Worm (Caenorhabditis elegans): Measurements from ENCODE around the gene npp-8.

Gene npp-8

ce11 chrIV:1601357-1601756, 5.7 kb upstream of the npp-8 start, which contains the start of gene set-23:
Gene set-23, plus strand, starts transcription at chrIV:1601657.
- no peak for TF ChIP-seq nhr-25 (tag; optimal IDR thresholded peaks at IDR 0.05)
- no peak for TF ChIP-seq nhr-11 (tag; optimal IDR thresholded peaks at IDR 0.05)
- TF ChIP-seq egl-27 (tag; optimal IDR thresholded peaks at IDR 0.05), result no peak
- TF ChIP-seq ztf-4 (tag; optimal IDR thresholded peaks at IDR 0.05), result no peak
- no peak for TF ChIP-seq mab-5 (tag; optimal IDR thresholded peaks at IDR 0.05)
- no peak for TF ChIP-seq nhr-10 (tag; optimal IDR thresholded peaks at IDR 0.05)
- no peak for TF ChIP-seq F13H6.1 (tag; optimal IDR thresholded peaks at IDR 0.05)

- TF ChIP-seq nhr-237 (tag; optimal IDR thresholded peaks at IDR 0.05) (no peak), nhr-129 (tag; optimal IDR thresholded peaks at IDR 0.05) (no peak), mbf-1 (tag; optimal IDR thresholded peaks at IDR 0.05) (no peak), nhr-21 (tag; optimal IDR thresholded peaks at IDR 0.05) (no peak), zag-1 (tag; optimal IDR thresholded peaks at IDR 0.05) (no peak)
These were observed 5.2 kb upstream of the npp-8 start for ce11 chrIV:1600784-1601183.

- no peak for TF ChIP-seq Y55F3AM.14 (GFP tag; optimal IDR thresholded peaks at IDR 0.05)
- no peak for TF ChIP-seq R02D3.7 (tag; optimal IDR thresholded peaks at IDR 0.05)
- TF ChIP-seq C34F6.9 (tag; optimal IDR thresholded peaks at IDR 0.05), result no peak
- TF ChIP-seq ztf-4 (tag; optimal IDR thresholded peaks at IDR 0.05), result no peak
- no peak for TF ChIP-seq crh-2 (tag; optimal IDR thresholded peaks at IDR 0.05)
- TF ChIP-seq nhr-129 (tag; optimal IDR thresholded peaks at IDR 0.05), result no peak
- no peak for TF ChIP-seq elt-3 (tag; optimal IDR thresholded peaks at IDR 0.05)
- no peak for TF ChIP-seq unc-39 (tag; optimal IDR thresholded peaks at IDR 0.05)
- TF ChIP-seq lin-39 (tag; optimal IDR thresholded peaks at IDR 0.05), result no peak
- TF ChIP-seq ama-1 (optimal IDR thresholded peaks at IDR 0.05), result no peak
- no peak for TF ChIP-seq nhr-10 (tag; optimal IDR thresholded peaks at IDR 0.05)
- no peak for TF ChIP-seq sma-3 (GFP tag; optimal IDR thresholded peaks at IDR 0.05)
- no peak for TF ChIP-seq dmd-4 (tag; optimal IDR thresholded peaks at IDR 0.05)
- no peak for TF ChIP-seq sem-4 (tag; optimal IDR thresholded peaks at IDR 0.05)
- TF ChIP-seq aly-2 (tag; optimal IDR thresholded peaks at IDR 0.05), result no peak
These were observed 1.4 kb upstream of the npp-8 start, which contains the start of gene ced-2 for ce11 chrIV:1597018-1597417. Gene ced-2, plus strand, starts transcription at chrIV:1597318.

ce11 chrIV:1576731-1577130, 18.9 kb downstream of the npp-8 start, which contains the start of gene Y41D4B.14:
Gene Y41D4B.14, plus strand, starts transcription at chrIV:1577031.
- TF ChIP-seq C34F6.9 (tag; optimal IDR thresholded peaks at IDR 0.05) (no peak), egl-27 (tag; optimal IDR thresholded peaks at IDR 0.05) (no peak), nhr-12 (tag; optimal IDR thresholded peaks at IDR 0.05) (no peak), lin-39 (tag; optimal IDR thresholded peaks at IDR 0.05) (no peak), unc-55 (GFP tag; optimal IDR thresholded peaks at IDR 0.05) (no peak), snpc-4 (tag; optimal IDR thresholded peaks at IDR 0.05) (no peak), mbf-1 (tag; optimal IDR thresholded peaks at IDR 0.05) (no peak), lin-11 (tag; optimal IDR thresholded peaks at IDR 0.05) (no peak), zag-1 (tag; optimal IDR thresholded peaks at IDR 0.05) (no peak), ZK546.5 (tag; optimal IDR thresholded peaks at IDR 0.05) (no peak), elt-3 (tag; optimal IDR thresholded peaks at IDR 0.05) (no peak), Y55F3AM.14 (GFP tag; optimal IDR thresholded peaks at IDR 0.05) (no peak), ceh-82 (tag; optimal IDR thresholded peaks at IDR 0.05) (no peak), sem-4 (tag; optimal IDR thresholded peaks at IDR 0.05) (no peak), nhr-77 (tag; optimal IDR thresholded peaks at IDR 0.05) (no peak), nhr-237 (tag; optimal IDR thresholded peaks at IDR 0.05) (no peak), ztf-1 (GFP tag; conservative IDR thresholded peaks at IDR 0.05) (no peak), ztf-11 (tag; optimal IDR thresholded peaks at IDR 0.05) (no peak), gmeb-1 (tag; optimal IDR thresholded peaks at IDR 0.05) (no peak)

- TF ChIP-seq gmeb-1 (tag; optimal IDR thresholded peaks at IDR 0.05) (no peak), C34F6.9 (tag; optimal IDR thresholded peaks at IDR 0.05) (no peak), mdl-1 (tag; optimal IDR thresholded peaks at IDR 0.05) (no peak), nhr-12 (tag; optimal IDR thresholded peaks at IDR 0.05) (no peak), ztf-4 (tag; optimal IDR thresholded peaks at IDR 0.05) (no peak), ztf-11 (tag; optimal IDR thresholded peaks at IDR 0.05) (no peak), crh-2 (tag; optimal IDR thresholded peaks at IDR 0.05) (no peak), nhr-10 (tag; optimal IDR thresholded peaks at IDR 0.05) (no peak), nhr-25 (tag; optimal IDR thresholded peaks at IDR 0.05) (no peak), ZK546.5 (tag; optimal IDR thresholded peaks at IDR 0.05) (no peak), unc-39 (tag; optimal IDR thresholded peaks at IDR 0.05) (no peak), ama-1 (optimal IDR thresholded peaks at IDR 0.05) (no peak), sma-9 (GFP tag; optimal IDR thresholded peaks at IDR 0.05) (no peak), sma-9 (tag; optimal IDR thresholded peaks at IDR 0.05) (no peak), nhr-23 (tag; optimal IDR thresholded peaks at IDR 0.05) (no peak), F13H6.1 (tag; optimal IDR thresholded peaks at IDR 0.05) (no peak), fos-1 (tag; optimal IDR thresholded peaks at IDR 0.05) (no peak), skn-1 (tag; optimal IDR thresholded peaks at IDR 0.05) (no peak), mbf-1 (tag; optimal IDR thresholded peaks at IDR 0.05) (no peak)
These were observed 28.0 kb downstream of the npp-8 start for ce11 chrIV:1567577-1567976.

Data from whole organism, L2 larva.